Fruit fly (Drosophila melanogaster) whole organism, embryonic: ENCODE data around the gene frac.

Source experiments
- ATbp ChIP-seq: fragments of 200-800 bp; sonication (Bioruptor generic); optimal IDR thresholded peaks from 2 replicates; lab custom pipeline; 2017; ENCODE audit warnings: missing biosample characterization, mild to moderate bottlenecking, missing genetic modification characterization, missing genetic modification reagents
- Ada2b ChIP-seq: fragments of 200-800 bp; sonication (Bioruptor generic); IDR thresholded peaks from 2 replicates; pipeline ENCODE4 v1.3.6; 2022; ENCODE audit warnings: missing biosample characterization, missing genetic modification characterization
- Adf1 ChIP-seq: fragments of 200-800 bp; sonication (Bioruptor generic); IDR thresholded peaks from 2 replicates; pipeline ENCODE4 v1.3.6; 2022; ENCODE audit warnings: missing biosample characterization, missing genetic modification characterization
- B-H1 ChIP-seq: fragments of 200-800 bp; sonication (Bioruptor generic); IDR thresholded peaks from 3 replicates; pipeline ENCODE4 v1.3.6; 2022; ENCODE audit warnings: missing biosample characterization, missing genetic modification characterization
- BtbVII ChIP-seq: fragments of 200-800 bp; sonication (Bioruptor generic); optimal IDR thresholded peaks from 3 replicates; lab custom pipeline; 2017; ENCODE audit warnings: missing biosample characterization, mild to moderate bottlenecking, missing genetic modification characterization
- CG11504 ChIP-seq: fragments of 200-800 bp; sonication (Bioruptor generic); optimal IDR thresholded peaks from 3 replicates; lab custom pipeline; 2019; ENCODE audit warnings: missing biosample characterization, mild to moderate bottlenecking, missing genetic modification characterization, moderate library complexity
- CG12942 ChIP-seq: fragments of 200-800 bp; sonication (Bioruptor generic); optimal IDR thresholded peaks from 3 replicates; lab custom pipeline; 2016; ENCODE audit warnings: missing biosample characterization, missing genetic modification characterization
- CG13894 ChIP-seq: fragments of 200-800 bp; sonication (Bioruptor generic); optimal IDR thresholded peaks from 3 replicates; lab custom pipeline; 2018; ENCODE audit warnings: missing biosample characterization, mild to moderate bottlenecking, missing genetic modification characterization, moderate library complexity
- CG14860 ChIP-seq: fragments of 200-800 bp; sonication (Bioruptor generic); IDR thresholded peaks from 3 replicates; pipeline ENCODE4 v1.3.6; 2022; ENCODE audit warnings: missing biosample characterization, missing genetic modification characterization; ENCODE audit not compliant: partially characterized antibody
- CG15269 ChIP-seq: fragments of 200-800 bp; sonication (Bioruptor generic); optimal IDR thresholded peaks from 2 replicates; lab custom pipeline; 2018; ENCODE audit warnings: missing biosample characterization, mild to moderate bottlenecking, missing genetic modification characterization, moderate library complexity
- CG15514 ChIP-seq: fragments of 200-800 bp; sonication (Bioruptor generic); optimal IDR thresholded peaks from 3 replicates; lab custom pipeline; 2017; ENCODE audit warnings: missing biosample characterization, missing genetic modification characterization, mild to moderate bottlenecking, moderate library complexity, missing genetic modification reagents
- CG16779 ChIP-seq: fragments of 200-800 bp; sonication (Bioruptor generic); IDR thresholded peaks from 2 replicates; pipeline ENCODE4 v1.3.6; 2022; ENCODE audit warnings: missing biosample characterization, missing genetic modification characterization
- CG16813 ChIP-seq: fragments of 200-800 bp; sonication (Bioruptor generic); IDR thresholded peaks from 3 replicates; pipeline ENCODE4 v1.3.6; 2022; ENCODE audit warnings: missing biosample characterization, missing genetic modification characterization; ENCODE audit not compliant: partially characterized antibody
- CG17186 ChIP-seq: fragments of 200-800 bp; sonication (Bioruptor generic); optimal IDR thresholded peaks from 3 replicates; lab custom pipeline; 2017; ENCODE audit warnings: missing biosample characterization, missing genetic modification reagents, missing genetic modification characterization
- CG2116 ChIP-seq: fragments of 200-800 bp; sonication (Bioruptor generic); optimal IDR thresholded peaks from 3 replicates; lab custom pipeline; 2018; ENCODE audit warnings: missing biosample characterization, mild to moderate bottlenecking, missing genetic modification characterization
- CG2678 ChIP-seq: fragments of 200-800 bp; sonication (Bioruptor generic); optimal IDR thresholded peaks from 3 replicates; lab custom pipeline; 2019; ENCODE audit warnings: missing biosample characterization, mild to moderate bottlenecking, missing genetic modification characterization, moderate library complexity
- CG31441 ChIP-seq: fragments of 200-800 bp; sonication (Bioruptor generic); IDR thresholded peaks from 2 replicates; pipeline ENCODE4 v1.3.6; 2022; ENCODE audit warnings: missing biosample characterization, missing genetic modification characterization
- CG6683 ChIP-seq: fragments of 200-800 bp; sonication (Bioruptor generic); optimal IDR thresholded peaks from 2 replicates; lab custom pipeline; 2017; ENCODE audit warnings: missing biosample characterization, mild to moderate bottlenecking, missing genetic modification characterization, missing genetic modification reagents
- CG6765 ChIP-seq: fragments of 200-800 bp; sonication (Bioruptor generic); optimal IDR thresholded peaks from 3 replicates; lab custom pipeline; 2017; ENCODE audit warnings: missing biosample characterization, mild to moderate bottlenecking, missing genetic modification characterization
- CG8765 ChIP-seq: fragments of 200-800 bp; sonication (Bioruptor generic); IDR thresholded peaks from 2 replicates; pipeline ENCODE4 v1.3.6; 2022; ENCODE audit warnings: missing biosample characterization, missing genetic modification characterization
- CG9727 ChIP-seq: fragments of 200-800 bp; sonication (Bioruptor generic); optimal IDR thresholded peaks from 3 replicates; lab custom pipeline; 2017; ENCODE audit warnings: missing biosample characterization, mild to moderate bottlenecking, missing genetic modification characterization
- Doc2 ChIP-seq: fragments of 200-800 bp; sonication (Bioruptor generic); IDR thresholded peaks from 2 replicates; pipeline ENCODE4 v1.3.6; 2022; ENCODE audit warnings: missing biosample characterization, missing genetic modification characterization
- Elba2 ChIP-seq: fragments of 200-800 bp; sonication (Bioruptor generic); optimal IDR thresholded peaks from 3 replicates; lab custom pipeline; 2016; ENCODE audit warnings: missing biosample characterization, missing genetic modification characterization
- Ets97D ChIP-seq: fragments of 200-800 bp; sonication (Bioruptor generic); optimal IDR thresholded peaks from 3 replicates; lab custom pipeline; 2016; ENCODE audit warnings: missing biosample characterization, missing genetic modification characterization
- Lpt ChIP-seq: fragments of >200 bp; optimal IDR thresholded peaks from 2 replicates; lab custom pipeline; 2018; ENCODE audit warnings: missing biosample characterization, missing genetic modification characterization
- MTF-1 ChIP-seq: fragments of 200-800 bp; sonication (Bioruptor generic); optimal IDR thresholded peaks from 2 replicates; lab custom pipeline; 2018; ENCODE audit warnings: missing biosample characterization, mild to moderate bottlenecking, missing genetic modification characterization, borderline replicate concordance
- Med ChIP-seq: fragments of 200-800 bp; sonication (Bioruptor generic); peaks from one replicate; lab custom pipeline; 2016; ENCODE audit warnings: missing biosample characterization, missing genetic modification characterization, mild to moderate bottlenecking, inconsistent platforms, moderate library complexity
- Mes4 ChIP-seq: fragments of 200-800 bp; sonication (Bioruptor generic); optimal IDR thresholded peaks from 2 replicates; lab custom pipeline; 2016; ENCODE audit warnings: missing biosample characterization, missing genetic modification characterization
- Poxn ChIP-seq: fragments of 200-800 bp; sonication (Bioruptor generic); IDR thresholded peaks from 2 replicates; pipeline ENCODE4 v1.3.6; 2022; ENCODE audit warnings: missing biosample characterization, missing genetic modification characterization
- Sox100B ChIP-seq: fragments of 200-800 bp; sonication (Bioruptor generic); optimal IDR thresholded peaks from 3 replicates; lab custom pipeline; 2018; ENCODE audit warnings: missing biosample characterization, mild to moderate bottlenecking, missing genetic modification characterization
- Sry-β ChIP-seq: fragments of 200-800 bp; sonication (Bioruptor generic); optimal IDR thresholded peaks from 2 replicates; lab custom pipeline; 2018; ENCODE audit warnings: missing biosample characterization, mild to moderate bottlenecking, missing genetic modification characterization, moderate library complexity
- btn ChIP-seq: fragments of 200-800 bp; sonication (Bioruptor generic); optimal IDR thresholded peaks from 2 replicates; lab custom pipeline; 2016; ENCODE audit warnings: missing biosample characterization, missing genetic modification characterization
- cad ChIP-seq: fragments of >200 bp; optimal IDR thresholded peaks from 2 replicates; lab custom pipeline; 2017; ENCODE audit warnings: missing biosample characterization, missing genetic modification characterization
- dimm ChIP-seq: fragments of 200-800 bp; sonication (Bioruptor generic); IDR thresholded peaks from 2 replicates; pipeline ENCODE4 v1.3.6; 2022; ENCODE audit warnings: missing biosample characterization, missing genetic modification characterization
- ems ChIP-seq: fragments of 200-800 bp; sonication (Bioruptor generic); optimal IDR thresholded peaks from 3 replicates; lab custom pipeline; 2016; ENCODE audit warnings: missing biosample characterization, missing genetic modification characterization
- esg ChIP-seq: fragments of 200-800 bp; sonication (Bioruptor generic); conservative IDR thresholded peaks from 2 replicates; pipeline ENCODE4 v1.3.6; 2022; ENCODE audit warnings: missing biosample characterization, missing genetic modification characterization
- gem ChIP-seq: fragments of 200-800 bp; sonication (Bioruptor generic); optimal IDR thresholded peaks from 2 replicates; lab custom pipeline; 2019; ENCODE audit warnings: missing biosample characterization, mild to moderate bottlenecking, missing genetic modification characterization, moderate library complexity
- gt ChIP-seq: fragments of 200-800 bp; sonication (Bioruptor generic); IDR thresholded peaks from 2 replicates; pipeline ENCODE4 v1.3.6; 2022; ENCODE audit warnings: missing biosample characterization, missing genetic modification characterization
- insv ChIP-seq, 2 experiments: fragments of 200-800 bp; sonication (Bioruptor generic); optimal IDR thresholded peaks; 3 replicates each; lab custom pipeline; 2016 to 2018; ENCODE audit warnings: missing biosample characterization in 2 of 2, missing genetic modification characterization in 2 of 2
- jigr1 ChIP-seq: fragments of 200-800 bp; sonication (Bioruptor generic); IDR thresholded peaks from 3 replicates; pipeline ENCODE4 v1.3.6; 2022; ENCODE audit warnings: missing biosample characterization, missing genetic modification characterization
- kni ChIP-seq: fragments of 200-800 bp; sonication (Bioruptor generic); optimal IDR thresholded peaks from 3 replicates; lab custom pipeline; 2017; ENCODE audit warnings: mild to moderate bottlenecking, missing biosample characterization, missing genetic modification reagents, missing genetic modification characterization
- lilli ChIP-seq: fragments of 200-800 bp; sonication (Bioruptor generic); optimal IDR thresholded peaks from 3 replicates; lab custom pipeline; 2016; ENCODE audit warnings: missing biosample characterization, missing genetic modification characterization
- lmd ChIP-seq: fragments of 200-800 bp; sonication (Bioruptor generic); IDR thresholded peaks from 2 replicates; pipeline ENCODE4 v1.3.6; 2022; ENCODE audit warnings: missing biosample characterization, missing genetic modification characterization
- mam ChIP-seq: fragments of 200-800 bp; sonication (Bioruptor generic); optimal IDR thresholded peaks from 3 replicates; lab custom pipeline; 2016; ENCODE audit warnings: missing biosample characterization, missing genetic modification characterization
- nerfin-2 ChIP-seq: fragments of 200-800 bp; sonication (Bioruptor generic); IDR thresholded peaks from 2 replicates; pipeline ENCODE4 v1.3.6; 2022; ENCODE audit warnings: missing biosample characterization, missing genetic modification characterization; ENCODE audit not compliant: partially characterized antibody
- nom ChIP-seq: fragments of 200-800 bp; sonication (Bioruptor generic); optimal IDR thresholded peaks from 2 replicates; lab custom pipeline; 2017; ENCODE audit warnings: missing biosample characterization, missing genetic modification characterization, mild to moderate bottlenecking, moderate library complexity, missing genetic modification reagents
- pfk ChIP-seq: fragments of 200-800 bp; sonication (Bioruptor generic); optimal IDR thresholded peaks from 2 replicates; lab custom pipeline; 2018; ENCODE audit warnings: missing biosample characterization, mild to moderate bottlenecking, missing genetic modification characterization, moderate library complexity
- pho ChIP-seq: fragments of 200-800 bp; sonication (Bioruptor generic); optimal IDR thresholded peaks from 2 replicates; lab custom pipeline; 2016; ENCODE audit warnings: missing biosample characterization, missing genetic modification characterization
- phol ChIP-seq: fragments of 200-800 bp; sonication (Bioruptor generic); optimal IDR thresholded peaks from 3 replicates; lab custom pipeline; 2018; ENCODE audit warnings: missing biosample characterization, mild to moderate bottlenecking, missing genetic modification characterization, moderate library complexity
- pzg ChIP-seq: fragments of 200-800 bp; sonication (Bioruptor generic); optimal IDR thresholded peaks from 3 replicates; lab custom pipeline; 2018; ENCODE audit warnings: missing biosample characterization, mild to moderate bottlenecking, missing genetic modification characterization, moderate library complexity
- tna ChIP-seq: fragments of 200-800 bp; sonication (Bioruptor generic); IDR thresholded peaks from 2 replicates; pipeline ENCODE4 v1.3.6; 2022; ENCODE audit warnings: missing biosample characterization, missing genetic modification characterization; ENCODE audit not compliant: partially characterized antibody

Gene frac

DNA sequence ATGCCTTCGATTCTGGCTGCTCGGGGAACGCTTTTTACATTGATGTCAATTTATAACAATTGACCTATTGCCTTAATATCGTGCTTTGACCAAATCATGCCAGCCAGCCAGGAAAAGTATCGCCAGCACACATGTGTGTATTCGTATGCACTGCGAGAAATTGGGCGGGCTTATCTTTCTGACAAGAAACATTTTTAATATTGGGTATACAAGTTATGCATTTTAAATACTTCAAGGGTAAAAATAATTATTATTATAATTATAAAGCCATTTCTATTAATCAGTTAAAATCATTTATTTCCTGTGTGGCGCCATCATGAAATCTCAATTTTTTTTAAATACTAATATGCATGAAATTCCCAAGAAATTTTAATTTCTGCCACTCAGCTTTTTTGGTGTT, 40.6 kb upstream of the frac start (continued):
- no peak for TF ChIP-seq CG13894 (tag; lab: Kevin White, UChicago)
- no peak for TF ChIP-seq tna (GFP tag; lab: Robert Waterston, UW)
- TF ChIP-seq btn (GFP tag; lab: Kevin White, UChicago): no peak
- no peak for TF ChIP-seq CG14860 (GFP tag; lab: Robert Waterston, UW)
- TF ChIP-seq CG17186 (GFP tag; lab: Kevin White, UChicago): no peak
- peak; percentile 57 for TF ChIP-seq CG11504 (tag; lab: Kevin White, UChicago)
- no peak for TF ChIP-seq nom (GFP tag; lab: Kevin White, UChicago)
- no peak for TF ChIP-seq gem (tag; lab: Kevin White, UChicago)
- TF ChIP-seq kni (GFP tag; lab: Kevin White, UChicago): no peak
- no peak for TF ChIP-seq pho (GFP tag; lab: Kevin White, UChicago)
- no peak for TF ChIP-seq CG6765 (GFP tag; lab: Kevin White, UChicago)
- peak; percentile 67 for TF ChIP-seq phol (tag; lab: Kevin White, UChicago)
- TF ChIP-seq CG2678: no peak
- no peak for TF ChIP-seq pfk
- no peak for TF ChIP-seq mam (GFP tag; lab: Kevin White, UChicago)
- TF ChIP-seq Med (GFP tag; lab: Kevin White, UChicago): peak; percentile 36
- no peak for TF ChIP-seq Sry-β (GFP tag; lab: Kevin White, UChicago)
- TF ChIP-seq Mes4 (GFP tag; lab: Kevin White, UChicago): no peak
- peak; percentile 18; the same call in 1 of the 3 replicates for TF ChIP-seq B-H1 (GFP tag; lab: Robert Waterston, UW)
- TF ChIP-seq Ets97D (GFP tag; lab: Kevin White, UChicago): no peak
- no peak for TF ChIP-seq Poxn (GFP tag; lab: Robert Waterston, UW)
- TF ChIP-seq gt (GFP tag; lab: Robert Waterston, UW): no peak
- no peak for TF ChIP-seq lilli (GFP tag; lab: Kevin White, UChicago)
- TF ChIP-seq lmd: peak; percentile 37
- no peak for TF ChIP-seq CG16813 (GFP tag; lab: Robert Waterston, UW)
- no peak for TF ChIP-seq nerfin-2
- no peak for TF ChIP-seq dimm
- TF ChIP-seq CG31441: peak; percentile 56
- TF ChIP-seq Doc2 (GFP tag; lab: Robert Waterston, UW): no peak
- no peak for TF ChIP-seq ATbp (GFP tag; lab: Kevin White, UChicago)
- no peak for TF ChIP-seq jigr1 (GFP tag; lab: Robert Waterston, UW)
- no peak for TF ChIP-seq pzg (GFP tag; lab: Kevin White, UChicago)
- TF ChIP-seq Sox100B (GFP tag; lab: Kevin White, UChicago): no peak
- TF ChIP-seq CG16779 (GFP tag; lab: Robert Waterston, UW): no peak
- no peak for TF ChIP-seq Lpt (GFP tag; lab: Kevin White, UChicago)
- no peak for TF ChIP-seq CG15269 (tag; lab: Kevin White, UChicago)
- no peak for TF ChIP-seq ems
- TF ChIP-seq cad (GFP tag; lab: Kevin White, UChicago): no peak
- 0 out of 2 replicates have a peak, but pooled peaks have one; percentile 21 for TF ChIP-seq esg (GFP tag; lab: Robert Waterston, UW)
- no peak for TF ChIP-seq CG6683 (GFP tag; lab: Kevin White, UChicago)
- no peak for TF ChIP-seq CG15514 (GFP tag; lab: Kevin White, UChicago)
- 0 out of 2 replicates have a peak, but pooled peaks have one; percentile 10 for TF ChIP-seq Ada2b (GFP tag; lab: Robert Waterston, UW)
- no peak for TF ChIP-seq MTF-1
- no peak for TF ChIP-seq BtbVII (GFP tag; lab: Kevin White, UChicago)
- no peak for TF ChIP-seq CG8765 (GFP tag; lab: Robert Waterston, UW)
- TF ChIP-seq Elba2: no peak
- TF ChIP-seq insv (GFP tag; optimal IDR thresholded peaks at IDR 0.05; lab: Kevin White, UChicago): no peak
- TF ChIP-seq CG2116 (GFP tag; lab: Kevin White, UChicago): no peak
- TF ChIP-seq CG12942 (GFP tag; lab: Kevin White, UChicago): no peak
- no peak for TF ChIP-seq Adf1 (GFP tag; lab: Robert Waterston, UW)
- peak; percentile 34 for TF ChIP-seq CG9727 (GFP tag; lab: Kevin White, UChicago)
